Fruit fly (Drosophila melanogaster): ENCODE results near the gene CG32022.

Gene CG32022

dm6 chr3L:8731494-8731994 lies 10.5 kb upstream of the CG32022 start, which contains the start of gene Cp16:
Cp16 (plus strand) TSS chr3L:8731944.
- no peak for TF ChIP-seq noc (tag; optimal IDR thresholded peaks at IDR 0.05)

dm6 chr3L:8729565-8729964 lies 8.5 kb upstream of the CG32022 start, which contains the start of gene Cp19:
Cp19 (plus strand) TSS chr3L:8729865.
- no peak for TF ChIP-seq noc (tag; optimal IDR thresholded peaks at IDR 0.05)

dm6 chr3L:8728181-8728580 lies 7.1 kb upstream of the CG32022 start, which contains the start of gene Cp15:
Cp15 (plus strand) TSS chr3L:8728481.
- no peak for TF ChIP-seq noc (tag; optimal IDR thresholded peaks at IDR 0.05)

DNA sequence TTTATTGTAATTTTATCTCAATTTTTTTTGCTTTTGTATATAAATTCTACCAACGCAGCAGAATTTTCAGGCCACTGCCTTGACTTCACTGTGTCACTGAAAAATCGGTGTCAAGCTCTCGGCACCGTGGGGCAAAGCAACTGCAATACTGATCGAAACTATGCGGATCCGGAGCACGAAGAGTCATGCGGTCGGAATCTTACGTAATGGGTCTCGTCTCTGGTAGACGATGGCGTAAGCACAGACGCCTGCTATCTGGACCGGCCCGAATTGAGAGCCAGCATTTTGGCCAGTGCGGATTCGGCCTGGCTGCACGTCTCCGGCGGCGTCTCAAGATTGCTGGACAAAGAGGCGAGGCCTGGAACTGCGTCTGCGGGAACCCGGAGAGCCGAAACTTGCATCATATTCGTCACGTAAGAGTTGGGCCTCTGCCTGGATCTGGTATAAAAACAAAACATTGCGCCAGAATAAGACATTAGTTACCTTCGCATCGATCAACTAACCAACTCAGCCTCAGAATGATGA lies 5.3 kb upstream of the CG32022 start, which contains the start of gene Cp18:
TSS of gene Cp18 (plus strand) at position 475 of the 525 bp plus-strand sequence.
- TF ChIP-seq noc (tag; optimal IDR thresholded peaks at IDR 0.05), result no peak

dm6 chr3L:8725674-8726073 lies 4.6 kb upstream of the CG32022 start, which contains the start of gene CG43965:
CG43965 (minus strand) TSS chr3L:8725774.
- TF ChIP-seq noc (tag; optimal IDR thresholded peaks at IDR 0.05), result no peak

- no peak for TF ChIP-seq noc (tag; optimal IDR thresholded peaks at IDR 0.05)
Measured at dm6 chr3L:8725252-8725651, 4.2 kb upstream of the CG32022 start.

DNA sequence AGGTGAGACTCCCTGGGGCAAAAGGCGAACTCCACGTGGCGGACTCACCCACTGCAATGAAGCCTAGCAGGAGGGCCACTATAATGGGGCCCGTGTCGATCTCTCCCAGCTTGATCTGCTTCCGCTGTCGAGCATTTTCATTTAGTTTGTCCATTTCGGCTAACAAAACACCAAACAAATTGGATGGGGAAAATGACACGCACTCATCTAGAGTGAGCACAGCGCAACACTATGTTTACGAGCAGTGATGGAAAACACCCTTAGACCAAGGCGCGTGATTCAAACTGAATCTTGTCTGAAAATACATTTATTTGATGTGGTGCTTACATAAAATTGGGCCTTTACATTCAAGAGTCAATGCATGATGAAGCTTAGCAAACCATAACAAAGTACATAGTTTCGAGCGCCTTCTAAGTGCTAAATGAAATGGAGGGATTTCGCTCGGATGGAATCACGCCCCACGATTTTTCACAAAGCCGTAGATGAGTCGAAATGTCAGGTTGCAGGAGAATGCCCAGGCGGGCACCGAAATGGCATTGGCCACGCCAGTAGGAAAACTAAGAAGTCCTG lies 997 bp downstream of the CG32022 start, which contains the start of gene SrpRbeta:
TSS of gene SrpRbeta (minus strand) at position 236 of the 570 bp plus-strand sequence.
- peak; percentile 43 for TF ChIP-seq noc (tag; optimal IDR thresholded peaks at IDR 0.05)

DNA sequence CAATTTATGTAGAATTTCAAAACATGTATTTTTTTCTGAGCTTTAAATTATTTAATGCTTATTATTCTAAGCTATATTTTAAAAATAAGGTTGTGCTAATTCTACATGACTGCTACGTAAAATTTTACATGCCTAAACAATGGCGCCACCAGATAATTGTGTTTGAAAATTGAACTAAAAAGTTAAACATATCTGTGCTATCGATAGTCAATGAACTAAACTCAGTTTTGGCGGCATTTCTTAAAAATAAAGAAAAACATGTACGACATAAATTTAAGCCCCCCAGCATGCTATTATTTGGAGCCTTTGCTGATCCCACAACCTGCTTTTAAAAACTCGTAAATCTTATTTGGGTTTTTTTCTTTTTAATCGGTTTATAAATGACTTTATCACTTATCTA lies 2.5 kb downstream of the CG32022 start:
- no peak for TF ChIP-seq noc (tag; optimal IDR thresholded peaks at IDR 0.05)

DNA sequence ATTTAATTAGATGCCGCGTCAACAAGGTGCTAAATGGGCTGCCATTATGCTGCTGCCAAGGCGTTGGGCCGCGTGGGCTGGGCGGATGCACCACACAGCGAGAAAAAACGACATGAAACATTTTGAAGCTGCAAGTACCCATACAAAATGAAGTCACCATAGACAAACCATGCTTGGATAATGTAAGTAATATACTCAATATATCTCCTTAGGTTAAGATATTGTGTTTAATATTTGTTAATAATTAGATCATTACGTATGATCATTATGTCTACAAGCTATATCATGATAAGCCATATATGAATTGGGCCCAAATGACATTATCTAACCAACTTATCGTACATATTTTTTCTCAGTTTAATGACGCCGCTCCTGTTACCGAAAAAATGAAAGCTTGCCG lies 5.1 kb downstream of the CG32022 start:
- TF ChIP-seq noc (tag; optimal IDR thresholded peaks at IDR 0.05), result no peak

dm6 chr3L:8712913-8713312 lies 8.2 kb downstream of the CG32022 start:
- TF ChIP-seq noc (tag; optimal IDR thresholded peaks at IDR 0.05), result no peak

- peak; percentile 86 for TF ChIP-seq noc (tag; optimal IDR thresholded peaks at IDR 0.05)
Measured at dm6 chr3L:8708856-8709255, 12.2 kb downstream of the CG32022 start.

dm6 chr3L:8707821-8708220 lies 13.3 kb downstream of the CG32022 start:
- no peak for TF ChIP-seq noc (tag; optimal IDR thresholded peaks at IDR 0.05)

DNA sequence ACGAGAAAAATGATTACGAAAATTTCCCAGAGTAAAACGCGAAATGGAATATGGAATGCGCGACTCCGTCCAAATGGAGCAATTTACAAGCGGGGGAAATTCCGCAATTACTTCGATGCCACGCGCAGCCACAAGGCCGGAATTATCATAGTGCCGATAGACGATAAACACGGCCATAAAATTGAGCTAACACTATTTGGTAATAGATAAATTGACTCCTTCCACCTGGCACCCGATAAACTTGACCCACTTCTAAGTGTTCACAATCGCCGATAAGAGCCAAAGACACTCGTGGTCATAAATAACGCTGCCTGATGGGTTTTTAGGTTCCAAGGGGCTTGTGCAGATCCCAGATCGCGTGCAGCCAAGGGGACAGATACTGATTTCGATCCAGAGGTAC lies 14.0 kb downstream of the CG32022 start:
- no peak for TF ChIP-seq noc (tag; optimal IDR thresholded peaks at IDR 0.05)

DNA sequence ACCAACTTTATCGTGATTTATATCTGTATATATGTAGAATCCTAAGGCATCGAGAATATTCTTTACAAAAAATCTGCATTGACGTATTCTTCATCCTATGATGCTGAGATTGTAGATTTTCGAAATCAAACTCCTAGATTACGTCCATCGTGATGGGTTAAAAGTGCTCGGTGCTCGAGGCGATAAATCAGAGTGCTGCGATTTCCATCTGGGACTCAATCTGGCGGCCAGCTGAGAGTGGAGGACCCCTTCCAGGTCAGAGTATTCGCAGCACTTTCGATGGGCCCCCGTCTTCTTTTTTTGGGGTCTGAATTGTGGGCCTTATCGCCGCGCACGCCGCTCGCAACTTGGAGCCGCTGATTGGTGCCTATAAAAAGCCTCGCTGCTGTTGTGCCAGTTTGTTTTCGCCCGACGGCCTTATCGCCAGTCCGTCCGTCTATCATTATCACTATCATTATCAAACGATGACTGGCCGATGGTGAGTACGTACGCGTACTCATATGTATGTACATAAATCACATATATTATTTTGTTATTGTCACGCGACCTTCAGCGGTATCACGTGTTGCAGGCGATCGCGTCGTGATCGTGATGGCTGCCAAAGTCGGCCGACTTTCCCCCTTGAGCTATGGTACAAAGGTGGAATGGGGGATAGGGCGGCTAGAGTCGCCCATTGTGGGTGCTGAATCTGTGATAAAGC lies 16.2 kb downstream of the CG32022 start:
- TF ChIP-seq noc (tag; optimal IDR thresholded peaks at IDR 0.05), result peak; percentile 67

dm6 chr3L:8703707-8704236 lies 17.3 kb downstream of the CG32022 start:
- TF ChIP-seq noc (tag; optimal IDR thresholded peaks at IDR 0.05), result no peak

- TF ChIP-seq noc (tag; optimal IDR thresholded peaks at IDR 0.05), result peak; percentile 75
Measured at dm6 chr3L:8702448-8702847, 18.6 kb downstream of the CG32022 start.

Measured in whole organism, larva.